Fruit fly (Drosophila melanogaster) whole organism, embryonic: ENCODE measurements around the gene nompC.

Experiments
- Atf3 ChIP-seq: fragments of 200-800 bp; sonication (Bioruptor generic); optimal IDR thresholded peaks from 3 replicates; lab custom pipeline; 2016; ENCODE audit warnings: missing biosample characterization, missing genetic modification characterization
- Awh ChIP-seq: fragments of 200-800 bp; sonication (Bioruptor generic); IDR thresholded peaks from 2 replicates; pipeline ENCODE4, ENCODE4 v1.3.6; 2022; ENCODE audit warnings: missing biosample characterization, missing genetic modification characterization
- CG10366 ChIP-seq: fragments of 200-800 bp; sonication (Bioruptor generic); IDR thresholded peaks from 2 replicates; pipeline ENCODE4 v1.3.6; 2022; ENCODE audit warnings: missing biosample characterization, missing genetic modification characterization
- CG10959 ChIP-seq: fragments of 200-800 bp; sonication (Bioruptor generic); IDR thresholded peaks from 2 replicates; pipeline ENCODE4 v1.3.6; 2022; ENCODE audit warnings: missing biosample characterization, missing genetic modification characterization
- CG11093 ChIP-seq: fragments of 200-800 bp; sonication (Bioruptor generic); IDR thresholded peaks from 3 replicates; pipeline ENCODE4 v1.3.6; 2022; ENCODE audit warnings: missing biosample characterization, missing genetic modification characterization
- CG11695 ChIP-seq: fragments of 200-800 bp; sonication (Bioruptor generic); IDR thresholded peaks from 3 replicates; pipeline ENCODE4 v1.3.6; 2022; ENCODE audit warnings: missing biosample characterization, missing genetic modification characterization
- CG1233 ChIP-seq: fragments of 200-800 bp; sonication (Bioruptor generic); optimal IDR thresholded peaks from 4 replicates; lab custom pipeline; 2018; ENCODE audit warnings: missing biosample characterization, mild to moderate bottlenecking, missing genetic modification characterization
- CG15269 ChIP-seq: fragments of 200-800 bp; sonication (Bioruptor generic); optimal IDR thresholded peaks from 2 replicates; lab custom pipeline; 2018; ENCODE audit warnings: missing biosample characterization, mild to moderate bottlenecking, missing genetic modification characterization, moderate library complexity
- CG1529 ChIP-seq: fragments of 200-800 bp; sonication (Bioruptor generic); optimal IDR thresholded peaks from 3 replicates; lab custom pipeline; 2018; ENCODE audit warnings: missing biosample characterization, missing genetic modification characterization
- CG17328 ChIP-seq: fragments of 200-800 bp; sonication (Bioruptor generic); IDR thresholded peaks from 2 replicates; pipeline ENCODE4 v1.3.6; 2022; ENCODE audit warnings: missing biosample characterization, missing genetic modification characterization
- CG17361 ChIP-seq: fragments of 200-800 bp; sonication (Bioruptor generic); IDR thresholded peaks from 3 replicates; pipeline ENCODE4 v1.3.6; 2022; ENCODE audit warnings: missing biosample characterization, missing genetic modification characterization
- CG17568 ChIP-seq: fragments of 200-800 bp; sonication (Bioruptor generic); optimal IDR thresholded peaks from 2 replicates; lab custom pipeline; 2018; ENCODE audit warnings: missing biosample characterization, mild to moderate bottlenecking, missing genetic modification characterization, moderate library complexity
- CG18011 ChIP-seq: fragments of 200-800 bp; sonication (Bioruptor generic); optimal IDR thresholded peaks from 2 replicates; lab custom pipeline; 2017; ENCODE audit warnings: missing biosample characterization, missing genetic modification characterization, mild to moderate bottlenecking, moderate library complexity, missing genotype
- CG2129 ChIP-seq: fragments of 200-800 bp; sonication (Bioruptor generic); IDR thresholded peaks from 2 replicates; pipeline ENCODE4 v1.3.6; 2022; ENCODE audit warnings: missing biosample characterization, missing genetic modification characterization; ENCODE audit not compliant: partially characterized antibody
- CG34376 ChIP-seq: fragments of 200-800 bp; sonication (Bioruptor generic); optimal IDR thresholded peaks from 2 replicates; lab custom pipeline; 2018; ENCODE audit warnings: missing biosample characterization, mild to moderate bottlenecking, missing genetic modification characterization
- CG3995 ChIP-seq: fragments of 200-800 bp; sonication (Bioruptor generic); optimal IDR thresholded peaks from 3 replicates; lab custom pipeline; 2016; ENCODE audit warnings: missing biosample characterization, missing genetic modification characterization
- CG4730 ChIP-seq: fragments of 200-800 bp; sonication (Bioruptor generic); IDR thresholded peaks from 2 replicates; pipeline ENCODE4 v1.3.6; 2022; ENCODE audit warnings: missing biosample characterization, missing genetic modification characterization
- CG5953 ChIP-seq: fragments of 200-800 bp; sonication (Bioruptor generic); IDR thresholded peaks from 2 replicates; pipeline ENCODE4 v1.3.6; 2022; ENCODE audit warnings: missing biosample characterization, missing genetic modification characterization
- CG6854 ChIP-seq: fragments of 200-800 bp; sonication (Bioruptor generic); optimal IDR thresholded peaks from 3 replicates; lab custom pipeline; 2017; ENCODE audit warnings: missing biosample characterization, mild to moderate bottlenecking, missing genetic modification characterization
- CG8281 ChIP-seq: fragments of 200-800 bp; sonication (Bioruptor generic); optimal IDR thresholded peaks from 2 replicates; lab custom pipeline; 2018; ENCODE audit warnings: missing biosample characterization, mild to moderate bottlenecking, missing genetic modification characterization, moderate library complexity
- CG9876 ChIP-seq: fragments of 200-800 bp; sonication (Bioruptor generic); optimal IDR thresholded peaks from 2 replicates; lab custom pipeline; 2016; ENCODE audit warnings: missing biosample characterization, missing genetic modification characterization
- CkIIα-i1 ChIP-seq: fragments of 200-800 bp; sonication (Bioruptor generic); IDR thresholded peaks from 2 replicates; pipeline ENCODE4 v1.3.6; 2022; ENCODE audit warnings: missing biosample characterization, missing genetic modification characterization
- Doc2 ChIP-seq: fragments of 200-800 bp; sonication (Bioruptor generic); IDR thresholded peaks from 2 replicates; pipeline ENCODE4 v1.3.6; 2022; ENCODE audit warnings: missing biosample characterization, missing genetic modification characterization
- Ets97D ChIP-seq: fragments of 200-800 bp; sonication (Bioruptor generic); optimal IDR thresholded peaks from 3 replicates; lab custom pipeline; 2016; ENCODE audit warnings: missing biosample characterization, missing genetic modification characterization
- Gsc ChIP-seq: fragments of 200-800 bp; sonication (Bioruptor generic); IDR thresholded peaks from 2 replicates; pipeline ENCODE4 v1.3.6; 2022; ENCODE audit warnings: missing biosample characterization, missing genetic modification characterization
- Max ChIP-seq: fragments of 200-800 bp; sonication (Bioruptor generic); optimal IDR thresholded peaks from 2 replicates; lab custom pipeline; 2016; ENCODE audit warnings: missing biosample characterization, mild to moderate bottlenecking, missing genetic modification characterization
- NC2α ChIP-seq: fragments of 200-800 bp; sonication (Bioruptor generic); optimal IDR thresholded peaks from 2 replicates; lab custom pipeline; 2016; ENCODE audit warnings: missing biosample characterization, missing genetic modification characterization
- NK7.1 ChIP-seq: fragments of 200-800 bp; sonication (Bioruptor generic); optimal IDR thresholded peaks from 3 replicates; lab custom pipeline; 2016; ENCODE audit warnings: missing biosample characterization, missing genetic modification characterization
- Nf-YB ChIP-seq: fragments of 200-800 bp; sonication (Bioruptor generic); optimal IDR thresholded peaks from 3 replicates; lab custom pipeline; 2019; ENCODE audit warnings: missing biosample characterization, mild to moderate bottlenecking, missing genetic modification characterization, moderate library complexity
- Sox102F ChIP-seq: fragments of 200-800 bp; sonication (Bioruptor generic); optimal IDR thresholded peaks from 2 replicates; lab custom pipeline; 2018; ENCODE audit warnings: missing biosample characterization, mild to moderate bottlenecking, missing genetic modification characterization, moderate library complexity
- aop ChIP-seq: fragments of 200-800 bp; sonication (Bioruptor generic); IDR thresholded peaks from 2 replicates; pipeline ENCODE4 v1.3.6; 2022; ENCODE audit warnings: missing biosample characterization, missing genetic modification characterization
- ato ChIP-seq: fragments of 200-800 bp; sonication (Bioruptor generic); IDR thresholded peaks from 2 replicates; pipeline ENCODE4 v1.3.6; 2022; ENCODE audit warnings: missing biosample characterization, missing genetic modification characterization; ENCODE audit not compliant: partially characterized antibody
- bsh ChIP-seq, 2 experiments: fragments of 200-800 bp; sonication (Bioruptor generic); optimal IDR thresholded peaks; 2 replicates each; lab custom pipeline; 2017 to 2018; ENCODE audit warnings: mild to moderate bottlenecking in 2 of 2, missing biosample characterization in 2 of 2, missing genetic modification characterization in 2 of 2, moderate library complexity in 1 of 2
- cas ChIP-seq: fragments of 200-800 bp; sonication (Bioruptor generic); IDR thresholded peaks from 2 replicates; pipeline ENCODE4 v1.3.6; 2022; ENCODE audit warnings: missing biosample characterization, missing genetic modification characterization
- dan ChIP-seq: fragments of 200-800 bp; sonication (Bioruptor generic); IDR thresholded peaks from 2 replicates; pipeline ENCODE4 v1.3.6; 2022; ENCODE audit warnings: missing biosample characterization, missing genetic modification characterization
- disco-r ChIP-seq: fragments of 200-800 bp; sonication (Bioruptor generic); optimal IDR thresholded peaks from 2 replicates; lab custom pipeline; 2016; ENCODE audit warnings: missing biosample characterization, missing genetic modification characterization
- gce ChIP-seq: fragments of 200-800 bp; sonication (Bioruptor generic); IDR thresholded peaks from 3 replicates; pipeline ENCODE4 v1.3.6; 2022; ENCODE audit warnings: missing biosample characterization, missing genetic modification characterization
- h ChIP-seq: fragments of >200 bp; optimal IDR thresholded peaks from 2 replicates; lab custom pipeline; 2017
- insv ChIP-seq, 2 experiments: fragments of 200-800 bp; sonication (Bioruptor generic); optimal IDR thresholded peaks; 3 replicates each; lab custom pipeline; 2016 to 2018; ENCODE audit warnings: missing biosample characterization in 2 of 2, missing genetic modification characterization in 2 of 2
- lmd ChIP-seq: fragments of 200-800 bp; sonication (Bioruptor generic); IDR thresholded peaks from 2 replicates; pipeline ENCODE4 v1.3.6; 2022; ENCODE audit warnings: missing biosample characterization, missing genetic modification characterization
- pho ChIP-seq: fragments of 200-800 bp; sonication (Bioruptor generic); optimal IDR thresholded peaks from 2 replicates; lab custom pipeline; 2016; ENCODE audit warnings: missing biosample characterization, missing genetic modification characterization
- prd ChIP-seq, 3 experiments: fragments of >200 bp in 2 of 3; fragments of 200-800 bp in 1 of 3; sonication (Bioruptor generic) in 1 of 3; optimal IDR thresholded peaks in 2 of 3; IDR thresholded peaks in 1 of 3; 2 replicates in 2 of 3; 3 replicates in 1 of 3; pipeline versions ENCODE4 v1.3.6 to Lab custom; 2017 to 2022; ENCODE audit warnings: missing biosample characterization in 1 of 3, missing genetic modification characterization in 1 of 3
- pzg ChIP-seq: fragments of 200-800 bp; sonication (Bioruptor generic); optimal IDR thresholded peaks from 3 replicates; lab custom pipeline; 2018; ENCODE audit warnings: missing biosample characterization, mild to moderate bottlenecking, missing genetic modification characterization, moderate library complexity
- sr ChIP-seq: fragments of 200-800 bp; sonication (Bioruptor generic); IDR thresholded peaks from 3 replicates; pipeline ENCODE4 v1.3.6; 2022; ENCODE audit warnings: missing biosample characterization, missing genetic modification characterization
- stc ChIP-seq: fragments of 200-800 bp; sonication (Bioruptor generic); IDR thresholded peaks from 2 replicates; pipeline ENCODE4 v1.3.6; 2022; ENCODE audit warnings: missing biosample characterization, missing genetic modification characterization
- tgo ChIP-seq: fragments of 200-800 bp; sonication (Bioruptor generic); IDR thresholded peaks from 3 replicates; pipeline ENCODE4 v1.3.6; 2022; ENCODE audit warnings: missing biosample characterization, missing genetic modification characterization
- usp ChIP-seq: fragments of >200 bp; optimal IDR thresholded peaks from 2 replicates; lab custom pipeline; 2017; ENCODE audit warnings: missing biosample characterization, missing genetic modification characterization
- zen2 ChIP-seq: fragments of 200-800 bp; sonication (Bioruptor generic); IDR thresholded peaks from 3 replicates; pipeline ENCODE4 v1.3.6; 2022; ENCODE audit warnings: missing biosample characterization, missing genetic modification characterization; ENCODE audit not compliant: partially characterized antibody

The nompC gene

DNA sequence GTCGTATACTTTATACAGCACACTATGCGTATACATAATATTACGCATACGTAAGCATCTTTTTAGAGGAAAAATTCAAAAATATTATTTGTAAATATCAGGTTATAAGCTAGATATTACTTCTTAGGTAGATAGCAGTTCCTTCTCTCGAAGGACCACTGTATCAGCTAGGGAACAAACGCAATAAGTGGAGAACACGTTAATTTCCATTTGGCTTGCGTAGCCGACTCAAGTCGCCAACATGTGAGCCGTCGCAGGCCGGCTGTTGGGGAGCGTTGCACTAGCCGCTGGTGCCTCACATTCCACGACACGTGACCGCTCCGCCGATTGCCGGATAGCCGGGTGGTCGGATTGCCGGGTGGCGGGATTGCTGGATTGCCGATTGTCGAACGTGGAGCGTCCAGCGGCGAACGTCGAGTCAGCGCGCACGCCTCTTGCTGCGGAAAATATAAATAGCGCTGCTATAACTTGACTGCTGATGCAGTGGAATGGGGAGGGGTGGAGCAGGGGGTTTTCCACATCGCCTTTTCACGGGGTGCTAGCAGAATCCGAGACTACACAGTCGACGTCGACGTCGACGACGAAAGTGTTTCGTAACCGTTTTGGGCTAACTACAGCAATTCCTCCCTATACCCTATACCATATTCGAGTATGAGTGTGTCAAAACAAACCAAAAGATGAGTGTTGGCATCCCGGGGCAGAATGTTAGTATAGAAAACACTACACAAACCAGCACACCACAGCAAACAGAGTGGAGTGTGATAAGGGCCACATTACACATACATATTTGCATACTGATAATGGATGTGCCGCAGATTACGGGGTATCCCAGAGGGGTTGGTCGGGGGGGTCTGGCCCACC, 42.7 kb upstream of the nompC start (continued):
- TF ChIP-seq usp (GFP tag; lab: Kevin White, UChicago): no peak
- no peak for TF ChIP-seq pho (GFP tag; lab: Kevin White, UChicago)
- no peak for TF ChIP-seq CG1529 (GFP tag; lab: Kevin White, UChicago)
- no peak for TF ChIP-seq CG5953 (GFP tag; lab: Robert Waterston, UW)
- TF ChIP-seq Nf-YB (GFP tag; lab: Kevin White, UChicago): no peak
- no peak for TF ChIP-seq NC2α (GFP tag; lab: Kevin White, UChicago)
- TF ChIP-seq tgo (GFP tag; lab: Robert Waterston, UW): no peak
- TF ChIP-seq Ets97D (GFP tag; lab: Kevin White, UChicago): no peak
- TF ChIP-seq Atf3 (GFP tag; lab: Kevin White, UChicago): no peak
- TF ChIP-seq pzg (GFP tag; lab: Kevin White, UChicago): no peak
- peak; percentile 97 for TF ChIP-seq CG8281 (tag; lab: Kevin White, UChicago)
- TF ChIP-seq Max: no peak
- no peak for TF ChIP-seq insv (GFP tag; optimal IDR thresholded peaks at IDR 0.05; lab: Kevin White, UChicago)
- TF ChIP-seq lmd (GFP tag; lab: Robert Waterston, UW): no peak
- no peak for TF ChIP-seq CG11093
- no peak for TF ChIP-seq aop (GFP tag; lab: Robert Waterston, UW)
- TF ChIP-seq CG17361 (GFP tag; lab: Robert Waterston, UW): peak; percentile 26; the same call in 1 of the 3 replicates
- TF ChIP-seq CG17568 (GFP tag; lab: Kevin White, UChicago): no peak
- no peak for TF ChIP-seq prd (optimal IDR thresholded peaks at IDR 0.05; lab: Kevin White, UChicago)
- no peak; the same call in 2 of the 3 replicates for TF ChIP-seq prd (GFP tag; IDR thresholded peaks at IDR 0.05; lab: Robert Waterston, UW)
- peak in 1 of 2 experiments; percentile 55 for TF ChIP-seq bsh (GFP tag; optimal IDR thresholded peaks at IDR 0.05; lab: Kevin White, UChicago)
- TF ChIP-seq CkIIα-i1 (GFP tag; lab: Robert Waterston, UW): no peak
- no peak for TF ChIP-seq disco-r
- no peak for TF ChIP-seq CG2129 (GFP tag; lab: Robert Waterston, UW)
- TF ChIP-seq Awh (GFP tag; lab: Robert Waterston, UW): peak; percentile 45; the same call in 1 of the 2 replicates
- TF ChIP-seq CG10366 (GFP tag; lab: Robert Waterston, UW): no peak
- TF ChIP-seq CG18011: no peak
- no peak for TF ChIP-seq CG4730 (GFP tag; lab: Robert Waterston, UW)
- TF ChIP-seq sr: 0 out of 3 replicates have a peak, but pooled peaks have one; percentile 5
- 0 out of 3 replicates have a peak, but pooled peaks have one; percentile 16 for TF ChIP-seq gce
- TF ChIP-seq stc: no peak
- TF ChIP-seq Doc2 (GFP tag; lab: Robert Waterston, UW): no peak
- TF ChIP-seq CG34376 (GFP tag; lab: Kevin White, UChicago): peak; percentile 1
- TF ChIP-seq CG6854 (GFP tag; lab: Kevin White, UChicago): no peak
- peak; percentile 21 for TF ChIP-seq Sox102F (GFP tag; lab: Kevin White, UChicago)
- TF ChIP-seq cas (GFP tag; lab: Robert Waterston, UW): no peak
- TF ChIP-seq h (lab: Kevin White, UChicago): no peak
- TF ChIP-seq CG10959: no peak
- no peak for TF ChIP-seq zen2
- TF ChIP-seq CG3995 (GFP tag; lab: Kevin White, UChicago): no peak
- TF ChIP-seq NK7.1: no peak
- peak; percentile 8 for TF ChIP-seq CG15269 (tag; lab: Kevin White, UChicago)
- TF ChIP-seq CG1233 (GFP tag; lab: Kevin White, UChicago): no peak
- no peak for TF ChIP-seq dan (GFP tag; lab: Robert Waterston, UW)
- no peak for TF ChIP-seq ato (GFP tag; lab: Robert Waterston, UW)
- no peak for TF ChIP-seq CG9876 (GFP tag; lab: Kevin White, UChicago)
- TF ChIP-seq CG11695: no peak
- TF ChIP-seq CG17328: no peak
- no peak for TF ChIP-seq Gsc (GFP tag; lab: Robert Waterston, UW)
